Fruit fly (Drosophila melanogaster) S2 (cell line): Measurements from ENCODE around the gene COX5A.

ENCODE experiments used
- CG8478 ChIP-seq: fragments of >200 bp; optimal IDR thresholded peaks from 2 replicates; lab custom pipeline; 2018
- CTCF ChIP-seq, 2 experiments: fragments of >200 bp; optimal IDR thresholded peaks; 2 replicates each; lab custom pipeline; 2018

Gene COX5A

DNA sequence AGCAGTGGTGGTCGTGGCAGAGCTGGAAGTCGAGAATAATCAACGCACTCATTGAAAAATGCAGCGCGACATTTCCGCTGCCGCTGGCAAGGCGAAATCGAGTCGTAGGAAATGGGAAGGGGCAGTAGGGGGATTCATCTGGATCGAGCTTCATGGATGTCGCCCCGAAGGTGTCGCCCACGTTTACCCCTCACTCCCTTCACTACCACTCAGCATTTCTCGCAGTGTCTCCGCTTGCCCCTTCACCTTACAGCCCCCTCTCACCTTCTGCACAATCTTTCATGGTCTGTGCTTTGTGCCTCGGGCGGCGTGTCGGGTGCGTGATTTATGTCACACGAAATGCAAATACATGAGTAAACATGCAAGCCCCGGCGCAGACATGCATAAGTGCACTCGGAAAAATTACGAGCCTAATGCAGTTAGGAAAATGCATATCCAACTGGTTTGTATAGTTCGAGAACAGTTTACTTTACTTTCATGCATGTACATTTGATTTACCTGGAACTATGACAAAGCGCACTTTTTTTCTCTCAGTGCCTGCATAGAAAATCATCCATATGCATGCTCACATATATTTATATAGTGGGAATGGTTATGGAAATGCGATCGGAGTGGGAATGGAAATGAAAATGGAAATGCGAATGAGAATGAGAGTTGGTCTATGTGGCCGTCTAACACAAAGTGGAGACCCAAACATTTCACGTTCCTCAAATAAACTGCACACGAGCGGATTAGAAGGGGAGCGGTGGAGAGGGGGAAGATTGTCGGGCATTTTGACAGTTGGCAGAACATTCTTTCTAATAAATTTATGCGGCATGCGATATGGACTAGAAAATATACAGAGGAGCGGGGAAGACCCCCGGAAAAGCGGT, 30.5 kb downstream of the COX5A start:
- TF ChIP-seq CG8478 (lab: Kevin White, UChicago) (no peak), CTCF (optimal IDR thresholded peaks at IDR 0.05; lab: Kevin White, UChicago) (no peak)

dm6 chr3R:11850917-11851897, 32.0 kb downstream of the COX5A start:
- TF ChIP-seq CG8478 (lab: Kevin White, UChicago): no peak
- no peak for TF ChIP-seq CTCF (optimal IDR thresholded peaks at IDR 0.05; lab: Kevin White, UChicago)

- no peak for TF ChIP-seq CG8478 (lab: Kevin White, UChicago)
- no peak for TF ChIP-seq CTCF (optimal IDR thresholded peaks at IDR 0.05; lab: Kevin White, UChicago)
Measured at dm6 chr3R:11851939-11852338, 32.8 kb downstream of the COX5A start.

DNA sequence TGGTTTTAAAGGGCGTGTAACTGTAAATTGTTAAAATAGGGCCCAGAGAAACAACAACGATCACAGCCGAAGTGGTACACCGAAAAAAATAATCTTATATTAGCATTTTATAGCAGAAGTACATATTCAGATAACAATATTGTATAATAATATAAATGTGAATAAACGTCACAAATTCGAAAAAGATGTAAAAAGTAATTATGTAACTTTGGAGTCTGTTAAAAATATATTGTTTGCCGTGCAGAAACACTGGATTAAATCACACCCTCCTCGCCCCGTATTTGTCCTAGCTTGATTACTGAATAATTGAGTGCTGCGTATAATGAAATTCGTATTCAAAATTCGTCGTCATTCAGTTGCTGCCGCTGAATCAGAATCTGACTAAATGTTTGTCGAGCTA, 36.0 kb downstream of the COX5A start:
- TF ChIP-seq CTCF (optimal IDR thresholded peaks at IDR 0.05; lab: Kevin White, UChicago) (no peak), CG8478 (lab: Kevin White, UChicago) (no peak)

- TF ChIP-seq CTCF (optimal IDR thresholded peaks at IDR 0.05; lab: Kevin White, UChicago) (no peak), CG8478 (lab: Kevin White, UChicago) (no peak)
Measured at dm6 chr3R:11856295-11856694, 37.1 kb downstream of the COX5A start.

DNA sequence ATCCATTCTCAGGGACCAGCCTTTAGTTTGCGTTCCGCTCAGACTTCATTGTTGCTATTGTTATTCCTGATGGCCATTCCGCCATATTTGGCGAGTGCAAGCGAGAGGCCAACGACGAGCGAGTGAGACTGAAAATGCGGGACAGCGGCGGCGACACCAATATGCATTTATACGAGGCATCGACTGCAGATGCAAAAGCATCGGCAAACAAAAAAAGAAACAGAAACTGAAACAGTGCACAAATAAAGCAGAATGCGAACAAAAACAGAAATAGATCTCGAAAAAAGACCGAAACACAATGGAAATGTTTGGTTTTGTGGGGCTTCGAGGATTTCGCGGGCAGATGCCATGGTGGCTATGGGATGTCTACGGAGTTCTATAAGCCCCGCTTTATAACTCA, 39.9 kb downstream of the COX5A start:
- no peak for TF ChIP-seq CTCF (optimal IDR thresholded peaks at IDR 0.05; lab: Kevin White, UChicago)
- no peak for TF ChIP-seq CG8478 (lab: Kevin White, UChicago)

DNA sequence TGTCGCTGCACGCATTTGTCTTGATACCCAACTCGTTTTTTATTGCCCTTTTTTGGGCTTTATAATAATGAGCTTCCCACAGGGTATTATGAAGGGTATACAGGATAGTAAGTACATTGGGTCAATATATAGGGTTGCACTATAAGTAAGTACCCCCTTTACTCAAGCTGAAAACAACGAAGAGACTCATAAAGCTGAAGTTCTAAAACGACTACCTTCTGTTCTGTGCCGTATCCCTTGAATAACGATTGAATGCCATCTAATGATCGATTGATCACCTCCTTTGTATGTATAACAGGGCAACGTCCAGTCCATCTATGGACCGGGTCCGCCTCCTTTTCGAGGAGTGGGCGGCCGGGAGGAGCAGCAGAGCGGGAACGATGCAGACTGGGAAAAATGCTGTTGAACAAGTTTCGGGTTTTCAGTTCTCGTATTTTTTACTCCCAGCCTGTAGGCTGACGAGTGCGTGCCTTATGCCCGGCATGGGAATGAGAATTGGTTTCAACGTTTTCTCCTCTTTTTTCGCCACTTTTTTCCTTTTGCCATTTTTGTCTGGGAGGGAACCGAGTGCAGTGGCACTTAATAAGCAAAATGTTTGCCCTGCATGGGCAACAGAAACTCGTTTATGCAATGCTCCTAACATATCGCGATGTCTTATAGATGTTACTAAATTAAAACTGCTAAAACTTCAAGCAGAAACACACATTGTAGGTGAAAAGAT, 40.5 kb downstream of the COX5A start:
- TF ChIP-seq CTCF (optimal IDR thresholded peaks at IDR 0.05; lab: Kevin White, UChicago): no peak
- no peak for TF ChIP-seq CG8478 (lab: Kevin White, UChicago)

DNA sequence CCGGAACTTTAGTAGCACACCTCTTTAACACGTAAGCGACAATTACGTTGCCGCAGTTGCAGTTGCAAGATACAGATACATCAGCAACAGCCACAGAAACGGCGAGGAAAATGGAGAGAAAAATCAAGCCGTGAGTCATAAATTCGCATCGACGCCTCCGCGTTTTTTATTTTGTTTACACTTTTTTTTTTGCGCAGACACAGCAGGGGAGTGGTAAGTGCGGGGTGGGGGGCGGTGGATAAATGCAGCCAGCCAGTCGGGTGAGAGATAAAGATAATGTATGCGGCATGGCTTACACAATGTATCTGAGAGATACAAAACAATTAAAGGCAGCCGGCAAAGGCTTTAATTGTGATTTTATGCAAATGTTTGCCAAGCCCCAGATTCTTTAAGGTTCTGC, 46.0 kb downstream of the COX5A start:
- TF ChIP-seq CG8478 (lab: Kevin White, UChicago) (no peak), CTCF (optimal IDR thresholded peaks at IDR 0.05; lab: Kevin White, UChicago) (no peak)

DNA sequence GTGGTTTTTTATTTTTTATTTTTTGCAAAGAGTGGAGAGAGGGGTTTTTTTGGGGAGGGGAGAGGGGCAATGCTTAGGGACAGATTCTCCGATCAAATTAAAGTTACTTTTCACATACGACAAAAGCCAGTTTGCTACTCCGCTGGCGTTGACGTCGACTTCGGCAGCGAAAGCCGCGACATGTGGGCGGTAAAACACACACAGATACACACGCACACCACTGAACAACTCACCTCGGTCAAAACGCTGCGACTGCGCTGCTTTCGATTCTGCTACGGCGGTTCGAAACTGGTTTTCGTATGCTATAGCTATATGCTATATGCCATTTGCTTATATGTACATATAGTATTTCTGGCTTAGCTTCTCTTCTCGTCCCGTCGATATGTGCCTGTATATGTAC, 49.4 kb downstream of the COX5A start:
- TF ChIP-seq CTCF (optimal IDR thresholded peaks at IDR 0.05; lab: Kevin White, UChicago) (no peak), CG8478 (lab: Kevin White, UChicago) (no peak)

- no peak for TF ChIP-seq CTCF (optimal IDR thresholded peaks at IDR 0.05; lab: Kevin White, UChicago)
- no peak for TF ChIP-seq CG8478 (lab: Kevin White, UChicago)
Measured at dm6 chr3R:11869169-11869568, 50.0 kb downstream of the COX5A start, which contains the start of gene CG6959. Gene CG6959, minus strand, starts transcription at chr3R:11869460.

dm6 chr3R:11869675-11870074, 50.5 kb downstream of the COX5A start:
- TF ChIP-seq CTCF (optimal IDR thresholded peaks at IDR 0.05; lab: Kevin White, UChicago): no peak
- TF ChIP-seq CG8478 (lab: Kevin White, UChicago): no peak
